Fruit fly (Drosophila melanogaster): ENCODE results near the gene Argk2.

- TF ChIP-seq tj (GFP tag; optimal IDR thresholded peaks at IDR 0.05) (no peak), toe (GFP tag; optimal IDR thresholded peaks at IDR 0.05) (no peak), CG12768 (GFP tag; optimal IDR thresholded peaks at IDR 0.05) (no peak)
Observed at dm6 chr3L:9043648-9044047, 3.6 kb upstream of the Argk2 start.

Data from whole organism, adult.